Worm (Caenorhabditis elegans): ENCODE results near the gene str-177.

Gene str-177

DNA sequence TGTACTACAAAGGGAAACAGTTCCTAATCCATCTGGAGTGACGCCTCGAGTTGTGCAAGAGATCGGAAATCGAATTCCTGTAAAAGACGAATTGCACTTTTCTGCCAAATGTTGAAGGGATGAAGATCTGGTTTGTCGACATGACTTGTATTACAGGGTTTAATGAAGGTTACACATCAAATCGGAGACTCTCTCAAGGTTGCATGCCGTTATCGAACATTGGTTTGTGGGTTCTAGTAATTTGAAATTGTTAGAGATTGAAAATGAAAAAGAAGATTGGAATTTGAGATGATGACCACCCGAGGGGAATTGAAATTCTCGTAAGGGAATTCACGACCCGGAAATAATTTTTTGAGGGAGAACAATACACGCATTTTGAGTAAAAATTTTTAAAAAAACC, 32.5 kb downstream of the str-177 start:
- TF ChIP-seq flt-1 (GFP tag; IDR thresholded peaks at IDR 0.05): no peak
- TF ChIP-seq med-1 (GFP tag; optimal IDR thresholded peaks at IDR 0.05; ENCODE audit: insufficient read depth): no peak
- TF ChIP-seq klf-2 (GFP tag; conservative IDR thresholded peaks at IDR 0.05): no peak
- TF ChIP-seq tab-1 (GFP tag; IDR thresholded peaks at IDR 0.05): no peak
- no peak for TF ChIP-seq ztf-23 (GFP tag; IDR thresholded peaks at IDR 0.05)
- no peak for TF ChIP-seq ref-1 (GFP tag; conservative IDR thresholded peaks at IDR 0.05)
- no peak for TF ChIP-seq T22C8.4 (GFP tag; IDR thresholded peaks at IDR 0.05)
- no peak for TF ChIP-seq cog-1 (tag; optimal IDR thresholded peaks at IDR 0.05)
- TF ChIP-seq ztf-29 (GFP tag; IDR thresholded peaks at IDR 0.05): no peak

DNA sequence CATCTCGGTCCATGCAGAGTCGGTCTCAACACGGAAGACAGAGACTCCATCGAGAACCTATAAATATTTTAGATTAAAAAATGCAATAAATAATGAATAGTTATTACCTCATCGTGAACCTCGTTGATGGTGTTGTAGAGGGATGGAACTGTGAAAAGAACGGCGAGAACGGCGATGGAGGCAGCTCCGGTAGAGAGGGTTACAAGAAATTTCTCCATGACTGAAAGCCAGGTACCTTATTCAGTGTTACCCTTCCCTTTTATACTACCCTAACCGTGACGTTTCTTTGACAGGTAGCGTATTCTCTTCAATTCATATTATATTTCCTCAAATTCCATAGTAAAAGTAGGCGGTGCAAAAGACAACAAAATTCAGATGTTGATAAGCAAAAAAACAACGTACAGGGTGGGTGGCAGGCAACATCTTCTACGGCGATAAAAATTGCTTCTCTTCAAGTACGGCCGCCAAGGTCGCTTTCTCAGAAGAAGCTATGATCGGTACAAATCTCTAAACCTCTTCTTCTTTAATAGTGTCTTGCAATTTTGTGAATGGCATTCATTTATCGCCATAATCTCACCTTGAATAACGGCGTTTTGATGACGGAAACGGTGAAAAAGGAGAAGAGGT, 33.6 kb downstream of the str-177 start, which contains the start of gene col-10:
TSS of gene col-10 (minus strand) at position 235 of the 627 bp plus-strand sequence.
- TF ChIP-seq ztf-29 (GFP tag; IDR thresholded peaks at IDR 0.05) (no peak), tab-1 (GFP tag; IDR thresholded peaks at IDR 0.05) (no peak), T22C8.4 (GFP tag; IDR thresholded peaks at IDR 0.05) (no peak), ref-1 (GFP tag; conservative IDR thresholded peaks at IDR 0.05) (no peak)

DNA sequence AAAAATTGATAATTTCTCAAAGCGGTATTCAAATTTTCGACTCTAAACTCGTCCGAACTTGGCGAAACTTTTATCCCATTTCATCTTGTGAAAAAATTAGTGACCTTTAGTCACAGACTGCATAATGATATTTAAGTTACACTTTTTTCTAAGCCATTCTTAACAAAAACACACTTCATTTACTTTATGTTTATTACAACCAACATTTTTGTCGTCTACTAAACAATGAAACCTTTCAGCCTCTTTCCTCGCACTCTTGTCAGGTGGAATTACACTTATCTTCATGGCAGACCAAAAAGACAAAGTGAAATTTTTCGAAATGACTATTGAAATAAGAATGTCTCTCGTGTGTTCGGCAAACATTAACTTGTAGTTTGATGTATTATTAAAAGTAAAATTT, 34.9 kb downstream of the str-177 start:
- TF ChIP-seq med-1 (GFP tag; optimal IDR thresholded peaks at IDR 0.05; ENCODE audit: insufficient read depth): no peak
- no peak for TF ChIP-seq flt-1 (GFP tag; IDR thresholded peaks at IDR 0.05)
- no peak for TF ChIP-seq klf-2 (GFP tag; conservative IDR thresholded peaks at IDR 0.05)
- TF ChIP-seq ztf-23 (GFP tag; IDR thresholded peaks at IDR 0.05): no peak
- no peak for TF ChIP-seq cog-1 (tag; optimal IDR thresholded peaks at IDR 0.05)
- no peak for TF ChIP-seq tab-1 (GFP tag; IDR thresholded peaks at IDR 0.05)

DNA sequence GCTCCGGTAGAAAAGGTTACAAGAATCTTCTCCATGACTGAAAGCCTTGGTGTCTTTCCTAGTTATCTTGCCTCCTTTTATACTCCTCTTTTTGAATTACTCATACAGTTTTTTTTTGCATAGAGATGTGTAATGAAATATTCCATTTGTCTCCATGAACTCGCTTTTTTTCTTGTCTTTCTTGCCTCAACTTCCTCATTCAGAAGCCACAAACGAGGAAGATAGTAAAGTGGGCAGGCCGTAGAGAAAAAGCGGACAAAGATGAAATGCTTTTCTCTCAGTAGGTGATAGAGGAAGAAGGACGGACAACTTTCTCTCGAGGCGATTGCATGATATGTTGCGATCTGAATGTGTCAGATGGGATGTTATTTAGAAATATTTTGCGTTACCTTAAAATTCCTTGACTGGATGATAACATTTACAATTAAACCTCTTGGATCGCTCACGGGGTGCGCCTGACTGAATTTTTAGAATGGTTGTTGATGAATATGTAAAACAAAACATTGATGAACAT, 35.8 kb downstream of the str-177 start, which contains the start of gene col-145:
TSS of gene col-145 (minus strand) at position 51 of the 514 bp plus-strand sequence.
- TF ChIP-seq ztf-23 (GFP tag; IDR thresholded peaks at IDR 0.05) (no peak), cog-1 (tag; optimal IDR thresholded peaks at IDR 0.05) (no peak), med-1 (GFP tag; optimal IDR thresholded peaks at IDR 0.05; ENCODE audit: insufficient read depth) (no peak), ref-1 (GFP tag; conservative IDR thresholded peaks at IDR 0.05) (no peak), flt-1 (GFP tag; IDR thresholded peaks at IDR 0.05) (no peak), tab-1 (GFP tag; IDR thresholded peaks at IDR 0.05) (no peak), ztf-29 (GFP tag; IDR thresholded peaks at IDR 0.05) (no peak), T22C8.4 (GFP tag; IDR thresholded peaks at IDR 0.05) (no peak), klf-2 (GFP tag; conservative IDR thresholded peaks at IDR 0.05) (no peak)

DNA sequence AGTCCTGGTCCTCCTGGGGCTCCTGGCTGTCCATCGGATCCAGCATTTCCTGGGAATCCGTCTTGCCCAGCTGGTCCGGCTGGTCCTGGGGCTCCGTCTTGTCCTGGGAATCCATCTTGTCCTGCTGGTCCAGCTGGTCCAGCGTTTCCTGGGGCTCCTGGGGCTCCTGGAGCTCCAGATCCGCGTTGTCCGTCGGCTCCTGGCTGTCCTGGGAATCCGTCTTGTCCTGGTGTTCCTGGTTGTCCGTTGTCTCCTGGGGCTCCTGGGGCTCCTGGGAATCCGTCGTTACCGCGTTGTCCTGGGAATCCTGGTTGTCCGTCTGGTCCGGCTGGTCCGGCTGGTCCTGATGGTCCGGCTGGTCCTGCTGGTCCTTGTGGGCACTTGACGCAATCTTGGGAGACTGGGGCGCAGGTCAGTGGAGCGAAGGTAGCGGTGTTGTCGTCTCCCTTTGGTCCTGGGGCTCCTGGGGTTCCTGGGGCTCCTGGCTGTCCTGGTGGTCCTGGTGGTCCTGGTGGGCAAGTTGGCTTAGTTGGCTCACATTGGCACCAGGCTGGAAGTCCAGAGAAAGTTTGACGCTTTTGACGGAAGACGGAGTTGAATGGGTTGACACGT, 36.6 kb downstream of the str-177 start:
- TF ChIP-seq med-1 (GFP tag; optimal IDR thresholded peaks at IDR 0.05; ENCODE audit: insufficient read depth) (no peak), tab-1 (GFP tag; IDR thresholded peaks at IDR 0.05) (no peak), T22C8.4 (GFP tag; IDR thresholded peaks at IDR 0.05) (no peak), flt-1 (GFP tag; IDR thresholded peaks at IDR 0.05) (no peak), cog-1 (tag; optimal IDR thresholded peaks at IDR 0.05) (no peak), ztf-29 (GFP tag; IDR thresholded peaks at IDR 0.05) (no peak), klf-2 (GFP tag; conservative IDR thresholded peaks at IDR 0.05) (no peak), ref-1 (GFP tag; conservative IDR thresholded peaks at IDR 0.05) (no peak), ztf-23 (GFP tag; IDR thresholded peaks at IDR 0.05) (no peak)

DNA sequence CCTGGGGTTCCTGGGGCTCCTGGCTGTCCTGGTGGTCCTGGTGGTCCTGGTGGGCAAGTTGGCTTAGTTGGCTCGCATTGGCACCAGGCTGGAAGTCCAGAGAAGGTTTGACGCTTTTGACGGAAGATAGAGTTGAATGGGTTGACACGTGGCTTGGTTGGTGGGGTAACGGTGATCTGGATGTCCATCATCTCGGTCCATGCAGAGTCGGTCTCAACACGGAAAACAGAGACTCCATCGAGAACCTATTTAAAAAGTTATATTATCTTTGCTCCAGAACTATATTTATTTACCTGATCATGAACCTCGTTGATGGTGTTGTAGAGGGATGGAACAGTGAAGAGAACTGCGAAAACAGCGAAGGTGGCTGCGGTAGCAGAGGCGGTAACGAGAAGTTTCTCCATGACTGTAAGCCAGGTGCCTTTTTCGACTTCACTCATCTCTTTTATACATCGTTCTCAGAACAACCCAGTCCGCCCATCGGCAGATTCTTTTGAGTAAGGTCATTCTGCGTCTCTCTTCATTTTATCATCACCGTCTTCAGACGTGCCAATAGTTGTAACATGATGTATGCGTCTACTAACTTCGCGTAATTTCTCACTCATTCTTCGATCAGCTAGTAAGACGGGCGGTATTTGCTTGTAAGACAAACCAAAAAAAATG, 38.4 kb downstream of the str-177 start, which contains the start of gene col-144:
TSS of gene col-144 (minus strand) at position 419 of the 663 bp plus-strand sequence.
- TF ChIP-seq med-1 (GFP tag; optimal IDR thresholded peaks at IDR 0.05; ENCODE audit: insufficient read depth) (no peak), ztf-23 (GFP tag; IDR thresholded peaks at IDR 0.05) (no peak), tab-1 (GFP tag; IDR thresholded peaks at IDR 0.05) (no peak), klf-2 (GFP tag; conservative IDR thresholded peaks at IDR 0.05) (no peak), flt-1 (GFP tag; IDR thresholded peaks at IDR 0.05) (no peak)

DNA sequence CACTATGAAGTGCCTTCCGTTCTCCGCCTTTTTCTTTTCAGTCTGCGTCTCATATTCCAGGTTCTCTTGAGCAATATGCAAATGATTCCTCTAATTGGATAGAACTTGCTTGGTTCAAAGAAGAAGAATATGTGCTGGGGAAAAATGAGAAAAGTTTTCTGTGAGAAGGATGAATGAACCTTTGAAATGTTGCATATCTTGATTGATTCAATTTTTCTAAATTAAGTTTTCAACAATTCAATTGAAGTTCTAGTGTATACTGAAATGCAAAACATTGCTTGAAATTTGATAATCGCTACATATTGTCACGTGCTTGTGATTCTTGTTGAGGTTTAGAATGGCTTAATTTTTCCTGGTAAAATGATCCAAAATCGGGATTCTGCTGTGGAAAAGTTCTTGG, 41.2 kb downstream of the str-177 start:
- no peak for TF ChIP-seq cog-1 (tag; optimal IDR thresholded peaks at IDR 0.05)

DNA sequence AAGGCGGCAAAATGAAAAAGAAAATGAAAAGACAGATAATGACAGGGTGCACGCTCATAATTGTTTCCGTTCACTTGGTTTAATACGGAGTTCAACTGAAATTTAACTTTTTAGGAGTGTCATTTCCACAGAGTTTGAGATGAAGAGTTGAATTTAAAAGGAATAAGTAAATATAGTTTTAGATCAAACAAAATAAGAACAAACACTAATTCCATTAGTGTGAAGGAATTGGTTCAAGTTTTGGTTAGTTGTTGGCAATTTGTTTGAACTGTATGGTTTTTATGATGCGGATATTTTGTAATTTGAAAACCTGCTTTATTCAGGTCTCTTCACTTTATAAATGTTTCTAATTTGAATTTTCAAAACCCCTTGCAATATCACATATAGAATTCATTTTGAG, 42.1 kb downstream of the str-177 start, which contains the start of gene B0222.15:
TSS of gene B0222.15 (minus strand) at position 101 of the 400 bp plus-strand sequence.
- no peak for TF ChIP-seq ref-1 (GFP tag; conservative IDR thresholded peaks at IDR 0.05)
- TF ChIP-seq med-1 (GFP tag; optimal IDR thresholded peaks at IDR 0.05; ENCODE audit: insufficient read depth): no peak
- no peak for TF ChIP-seq tab-1 (GFP tag; IDR thresholded peaks at IDR 0.05)
- TF ChIP-seq cog-1 (tag; optimal IDR thresholded peaks at IDR 0.05): no peak
- no peak for TF ChIP-seq klf-2 (GFP tag; conservative IDR thresholded peaks at IDR 0.05)
- TF ChIP-seq ztf-29 (GFP tag; IDR thresholded peaks at IDR 0.05): no peak
- no peak for TF ChIP-seq ztf-23 (GFP tag; IDR thresholded peaks at IDR 0.05)
- no peak for TF ChIP-seq flt-1 (GFP tag; IDR thresholded peaks at IDR 0.05)
- no peak for TF ChIP-seq T22C8.4 (GFP tag; IDR thresholded peaks at IDR 0.05)

DNA sequence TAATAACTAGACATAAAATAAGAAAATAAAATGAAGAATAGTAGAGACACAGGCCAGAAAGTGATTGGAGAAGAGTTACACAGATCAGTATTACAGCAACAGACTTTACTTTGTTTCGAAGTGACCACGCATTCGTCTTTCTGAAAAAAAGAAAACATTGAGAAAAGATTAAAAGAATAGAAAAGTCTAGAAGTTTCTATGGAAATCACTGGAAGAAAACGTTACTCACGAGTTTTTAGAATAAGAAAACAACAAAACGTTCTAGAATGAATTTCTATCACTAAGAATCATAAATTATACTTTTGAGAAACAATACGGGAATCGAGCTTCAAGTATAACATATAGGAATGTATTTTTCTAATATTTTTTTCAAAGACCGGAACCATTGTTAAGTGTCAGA, 43.2 kb downstream of the str-177 start:
- TF ChIP-seq ztf-23 (GFP tag; IDR thresholded peaks at IDR 0.05): no peak

DNA sequence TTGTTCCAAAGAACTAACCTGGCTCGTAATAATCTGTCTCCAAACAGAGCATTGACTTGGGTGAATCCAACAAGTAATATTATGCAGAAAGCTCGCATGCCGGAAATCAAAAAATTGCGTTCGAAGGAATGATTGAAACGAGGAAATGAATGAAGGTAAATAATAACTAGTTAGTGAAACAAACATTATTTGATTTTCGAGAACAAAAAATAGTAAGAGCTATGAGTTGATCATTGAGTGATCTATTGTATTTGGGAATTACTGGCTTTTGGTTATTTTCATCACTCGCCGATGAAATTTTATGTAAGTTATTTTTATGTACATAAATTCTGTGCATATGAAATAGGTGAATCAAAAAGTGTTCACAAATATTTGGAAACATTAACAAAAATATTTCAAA, 44.0 kb downstream of the str-177 start, which contains the start of gene B0222.5:
TSS of gene B0222.5 (minus strand) at position 101 of the 400 bp plus-strand sequence.
- TF ChIP-seq ztf-23 (GFP tag; IDR thresholded peaks at IDR 0.05) (no peak), klf-2 (GFP tag; conservative IDR thresholded peaks at IDR 0.05) (no peak), cog-1 (tag; optimal IDR thresholded peaks at IDR 0.05) (no peak), flt-1 (GFP tag; IDR thresholded peaks at IDR 0.05) (no peak), ref-1 (GFP tag; conservative IDR thresholded peaks at IDR 0.05) (no peak), T22C8.4 (GFP tag; IDR thresholded peaks at IDR 0.05) (no peak), ztf-29 (GFP tag; IDR thresholded peaks at IDR 0.05) (no peak), med-1 (GFP tag; optimal IDR thresholded peaks at IDR 0.05; ENCODE audit: insufficient read depth) (no peak), tab-1 (GFP tag; IDR thresholded peaks at IDR 0.05) (no peak)
